Comparison of ENCODE assay signal across 1 worm cellular context in genomic region chrIV:6554865-6555264, ce11.
A peak's percentile ranks its signal among the peaks of the same experiment; 100 is the strongest.
TF ChIP-seq lines count a peak whose summit lies in the region.

No protein-coding gene starts in this region.

TF ChIP-seq in whole organism, L1 larva, 84 proteins besides CTCF, POLR2A, EP300 and RAD21 (continued from another document):
- TF ChIP-seq nhr-19 (GFP tag; conservative IDR thresholded peaks at IDR 0.05; lab: Robert Waterston, UW) (no peak; the same call in 1 of the 2 replicates), pag-3 (tag; optimal IDR thresholded peaks at IDR 0.05; lab: Kevin White, UChicago; ENCODE audit: borderline replicate concordance, insufficient read depth) (no peak), F16B12.6 (tag; optimal IDR thresholded peaks at IDR 0.05; lab: Kevin White, UChicago) (no peak), C04F5.9 (tag; optimal IDR thresholded peaks at IDR 0.05; lab: Kevin White, UChicago) (no peak), ztf-4 (tag; optimal IDR thresholded peaks at IDR 0.05; lab: Kevin White, UChicago) (no peak), aha-1 (tag; optimal IDR thresholded peaks at IDR 0.05; lab: Kevin White, UChicago) (no peak), fkh-10 (GFP tag; optimal IDR thresholded peaks at IDR 0.05; lab: Kevin White, UChicago) (no peak), zag-1 (tag; optimal IDR thresholded peaks at IDR 0.05; lab: Kevin White, UChicago) (no peak), fos-1 (tag; optimal IDR thresholded peaks at IDR 0.05; lab: Kevin White, UChicago) (no peak), ceh-90 (tag; optimal IDR thresholded peaks at IDR 0.05; lab: Kevin White, UChicago) (no peak), nhr-76 (tag; optimal IDR thresholded peaks at IDR 0.05; lab: Kevin White, UChicago) (no peak), nhr-90 (tag; optimal IDR thresholded peaks at IDR 0.05; lab: Kevin White, UChicago; ENCODE audit: poor library complexity) (peak; percentile 45), alr-1 (tag; optimal IDR thresholded peaks at IDR 0.05; lab: Kevin White, UChicago; ENCODE audit: borderline replicate concordance) (no peak)
